Worm (Caenorhabditis elegans): Measurements from ENCODE around the gene glb-31.

The glb-31 gene

DNA sequence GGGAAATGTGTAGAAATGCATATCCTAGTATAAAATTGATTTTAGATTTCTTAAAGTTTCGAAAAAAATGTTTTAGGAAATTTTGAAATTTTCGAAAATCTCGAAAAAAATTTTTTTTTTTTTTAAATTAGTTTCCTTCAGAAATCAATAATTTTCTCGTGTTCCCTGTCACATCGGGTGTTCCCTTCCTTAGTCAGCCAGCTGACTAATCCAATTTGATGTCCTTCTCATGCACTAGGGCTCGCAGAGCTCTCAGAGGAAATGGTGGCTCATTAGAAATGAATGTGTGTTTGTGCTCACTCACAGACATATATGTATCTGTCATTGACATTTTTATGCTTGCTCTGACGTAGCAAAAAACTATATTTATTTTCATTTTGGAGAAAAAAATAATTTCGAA is 42.3 kb upstream of the glb-31 start:
- TF ChIP-seq arid-1 (GFP tag; conservative IDR thresholded peaks at IDR 0.05) (no peak), zfp-2 (tag; optimal IDR thresholded peaks at IDR 0.05) (no peak), aha-1 (tag) (peak; percentile 55)

DNA sequence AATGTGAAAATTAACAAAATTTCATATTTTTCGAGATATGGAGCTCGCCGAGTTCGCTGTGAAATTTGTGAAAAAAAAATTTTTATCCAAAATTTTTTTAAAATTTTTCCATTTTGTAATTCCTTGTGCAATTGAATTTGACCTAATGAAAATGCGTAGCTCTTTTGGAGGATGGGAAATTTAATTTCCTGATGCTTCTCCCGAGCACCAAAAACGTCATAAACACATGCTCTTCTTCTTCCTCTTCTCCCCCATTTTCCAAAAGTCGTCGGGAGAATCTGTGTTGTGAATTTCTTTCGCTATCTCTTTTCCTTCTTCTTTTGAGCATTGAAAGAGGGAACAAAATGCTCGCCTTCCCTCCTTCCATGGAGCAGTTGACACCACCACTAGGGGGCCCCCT is 40.0 kb upstream of the glb-31 start:
- TF ChIP-seq gei-8 (GFP tag; optimal IDR thresholded peaks at IDR 0.05), result no peak
- no peak for TF ChIP-seq mdl-1 (tag; optimal IDR thresholded peaks at IDR 0.05)
- peak; percentile 10 for TF ChIP-seq mep-1 (tag; optimal IDR thresholded peaks at IDR 0.05)
- TF ChIP-seq lsy-2 (tag; optimal IDR thresholded peaks at IDR 0.05), result peak in 1 of 2 experiments; percentile 7
- peak; percentile 30; the same call in 1 of the 2 replicates for TF ChIP-seq hmg-1.1 (GFP tag; IDR thresholded peaks at IDR 0.05)
- no peak for TF ChIP-seq ceh-32 (tag; optimal IDR thresholded peaks at IDR 0.05; ENCODE audit: poor library complexity)
- no peak for TF ChIP-seq lin-39 (tag; optimal IDR thresholded peaks at IDR 0.05)
- TF ChIP-seq ctbp-1 (GFP tag; IDR thresholded peaks at IDR 0.05), result peak; percentile 60
- TF ChIP-seq F49E8.2 (tag; optimal IDR thresholded peaks at IDR 0.05; ENCODE audit: borderline replicate concordance), result no peak
- no peak for TF ChIP-seq zfp-2 (tag; optimal IDR thresholded peaks at IDR 0.05)
- peak; percentile 89 for TF ChIP-seq ces-1 (GFP tag; optimal IDR thresholded peaks at IDR 0.05)
- no peak for TF ChIP-seq nhr-76 (tag; optimal IDR thresholded peaks at IDR 0.05)
- no peak for TF ChIP-seq hif-1 (tag; optimal IDR thresholded peaks at IDR 0.05)
- peak; percentile 30 for TF ChIP-seq aha-1 (tag)
- no peak for TF ChIP-seq daf-19 (GFP tag; conservative IDR thresholded peaks at IDR 0.05)

- peak in 1 of 2 experiments; percentile 51 for TF ChIP-seq unc-62 (GFP tag; optimal IDR thresholded peaks at IDR 0.05 in 1 of 2)
- TF ChIP-seq unc-62 (tag; optimal IDR thresholded peaks at IDR 0.05), result no peak
- TF ChIP-seq lin-13 (GFP tag; optimal IDR thresholded peaks at IDR 0.05), result no peak
- TF ChIP-seq aha-1 (tag), result peak; percentile 1
Observed at ce11 chrII:1340049-1340448, 38.6 kb upstream of the glb-31 start.

- TF ChIP-seq mes-2 (tag; optimal IDR thresholded peaks at IDR 0.05; ENCODE audit: poor library complexity, severe bottlenecking) (peak; percentile 8), mep-1 (tag; optimal IDR thresholded peaks at IDR 0.05) (no peak), hmg-1.1 (GFP tag; IDR thresholded peaks at IDR 0.05) (0 out of 2 replicates have a peak, but pooled peaks have one; percentile 17)
Observed at ce11 chrII:1338196-1338595, 36.7 kb upstream of the glb-31 start.

DNA sequence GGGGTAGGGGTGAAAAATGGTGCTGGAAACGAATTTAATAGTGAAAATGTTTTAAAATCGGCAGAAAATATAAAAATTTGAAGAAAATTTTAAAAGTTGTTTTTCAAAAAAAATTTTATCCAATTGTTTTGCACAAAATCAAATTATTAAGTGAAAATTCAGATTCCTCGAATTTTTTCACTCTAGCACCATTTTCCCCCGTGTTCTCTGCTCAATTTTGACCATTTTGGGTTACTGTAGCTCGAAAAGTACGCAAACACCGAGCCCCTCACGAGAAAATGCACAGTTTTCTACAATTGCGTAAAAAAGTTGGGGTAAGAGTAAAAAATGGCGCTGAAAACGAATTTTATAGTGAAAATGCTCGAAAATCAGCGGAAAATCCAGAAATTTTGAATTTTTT is 28.4 kb upstream of the glb-31 start:
- TF ChIP-seq Y48G9A.11 (GFP tag; IDR thresholded peaks at IDR 0.05) (no peak), mdt-29 (GFP tag; IDR thresholded peaks at IDR 0.05) (no peak), nhr-41 (GFP tag; IDR thresholded peaks at IDR 0.05) (no peak), sdz-12 (GFP tag; optimal IDR thresholded peaks at IDR 0.05) (no peak), aha-1 (tag) (peak; percentile 77), snpc-1.2 (GFP tag; IDR thresholded peaks at IDR 0.05) (no peak), nhr-77 (tag; optimal IDR thresholded peaks at IDR 0.05) (no peak), pha-4 (GFP tag; IDR thresholded peaks at IDR 0.05) (no peak), pha-4 (tag; optimal IDR thresholded peaks at IDR 0.05) (no peak), lin-1 (GFP tag; IDR thresholded peaks at IDR 0.05) (no peak), nhr-111 (GFP tag; optimal IDR thresholded peaks at IDR 0.05) (no peak), unc-62 (GFP tag; optimal IDR thresholded peaks at IDR 0.05 in 1 of 2) (peak in 1 of 2 experiments; percentile 74), unc-62 (tag; optimal IDR thresholded peaks at IDR 0.05) (no peak), attf-4 (tag; optimal IDR thresholded peaks at IDR 0.05) (no peak), T20F7.1 (GFP tag; optimal IDR thresholded peaks at IDR 0.05) (no peak), nhr-42 (GFP tag; IDR thresholded peaks at IDR 0.05) (no peak), lin-39 (tag; optimal IDR thresholded peaks at IDR 0.05) (no peak), nhr-11 (tag; optimal IDR thresholded peaks at IDR 0.05) (no peak)
